Worm (Caenorhabditis elegans): Measurements from ENCODE around the gene xbp-1.

ce11 chrIII:4240126-4240525 lies 46.5 kb downstream of the xbp-1 start:
- TF ChIP-seq elt-4 (tag; optimal IDR thresholded peaks at IDR 0.05): no peak
- no peak for TF ChIP-seq ceh-6 (GFP tag; optimal IDR thresholded peaks at IDR 0.05)
- no peak for TF ChIP-seq tbx-2 (tag; optimal IDR thresholded peaks at IDR 0.05)
- no peak for TF ChIP-seq hlh-15 (tag; optimal IDR thresholded peaks at IDR 0.05)
- TF ChIP-seq C38D4.7 (GFP tag; optimal IDR thresholded peaks at IDR 0.05): no peak
- TF ChIP-seq pha-4 (tag; optimal IDR thresholded peaks at IDR 0.05): no peak
- no peak for TF ChIP-seq ceh-2 (tag; optimal IDR thresholded peaks at IDR 0.05)
- no peak for TF ChIP-seq ets-4 (tag; optimal IDR thresholded peaks at IDR 0.05)
- TF ChIP-seq ceh-48 (tag; optimal IDR thresholded peaks at IDR 0.05): no peak
- no peak for TF ChIP-seq sox-4 (tag; optimal IDR thresholded peaks at IDR 0.05)
- no peak for TF ChIP-seq fax-1 (tag; optimal IDR thresholded peaks at IDR 0.05)
